In the genomic region with DNA sequence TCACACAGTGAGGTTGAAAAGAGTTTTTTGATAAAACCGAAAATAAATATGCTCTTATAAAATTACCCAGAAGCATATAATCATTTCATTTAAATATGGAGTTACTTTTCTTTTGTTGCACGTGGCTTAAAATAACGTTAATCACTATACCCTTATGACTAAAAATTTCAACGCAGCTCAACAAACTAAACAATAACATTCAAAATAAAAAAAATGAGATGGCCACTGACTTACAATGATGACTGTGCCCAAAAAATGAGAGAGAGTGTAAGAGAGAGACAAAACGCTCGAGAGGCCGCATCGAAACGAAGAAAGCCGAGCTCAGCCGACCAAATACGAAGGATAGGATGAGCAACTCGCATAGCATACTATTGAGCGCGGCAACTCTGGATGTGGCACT, we compare ENCODE assay signal across 5 fruit fly cellular contexts.
TF ChIP-seq lines count a peak whose summit lies in the region.

No protein-coding gene starts in this region.

- no peak for TF ChIP-seq CTCF in whole organism, embryonic (GFP tag; optimal IDR thresholded peaks at IDR 0.05; lab: Kevin White, UChicago)

TF ChIP-seq in whole organism, adult, 20 proteins besides CTCF, POLR2A, EP300 and RAD21:
- TF ChIP-seq kay (GFP tag; lab: Kevin White, UChicago; ENCODE audit: borderline replicate concordance) = peak; percentile 44
- no peak for TF ChIP-seq CG12768 (GFP tag; optimal IDR thresholded peaks at IDR 0.05; lab: Kevin White, UChicago)
- TF ChIP-seq CG33017 (tag; optimal IDR thresholded peaks at IDR 0.05; lab: Kevin White, UChicago) = no peak
- no peak for TF ChIP-seq Crg-1 (GFP tag; optimal IDR thresholded peaks at IDR 0.05; lab: Kevin White, UChicago)
- TF ChIP-seq Hr96 (GFP tag; optimal IDR thresholded peaks at IDR 0.05; lab: Kevin White, UChicago) = peak; percentile 50
- peak; percentile 34 for TF ChIP-seq CG7045 (GFP tag; optimal IDR thresholded peaks at IDR 0.05; lab: Kevin White, UChicago)
- TF ChIP-seq CG5204 (GFP tag; optimal IDR thresholded peaks at IDR 0.05; lab: Kevin White, UChicago) = peak; percentile 8
- TF ChIP-seq CG7101 (tag; optimal IDR thresholded peaks at IDR 0.05; lab: Kevin White, UChicago) = peak; percentile 44
- no peak for TF ChIP-seq CG14711 (tag; optimal IDR thresholded peaks at IDR 0.05; lab: Kevin White, UChicago)
- no peak for TF ChIP-seq cic (GFP tag; optimal IDR thresholded peaks at IDR 0.05; lab: Kevin White, UChicago)
- TF ChIP-seq Mnt (GFP tag; optimal IDR thresholded peaks at IDR 0.05; lab: Kevin White, UChicago) = peak; percentile 5
- TF ChIP-seq ovo (GFP tag; optimal IDR thresholded peaks at IDR 0.05; lab: Kevin White, UChicago) = no peak
- no peak for TF ChIP-seq Clk (GFP tag; optimal IDR thresholded peaks at IDR 0.05; lab: Kevin White, UChicago)
- no peak for TF ChIP-seq CG11617 (GFP tag; optimal IDR thresholded peaks at IDR 0.05; lab: Kevin White, UChicago)
- no peak for TF ChIP-seq CG1620 (GFP tag; optimal IDR thresholded peaks at IDR 0.05; lab: Kevin White, UChicago)
- no peak for TF ChIP-seq toe (GFP tag; optimal IDR thresholded peaks at IDR 0.05; lab: Kevin White, UChicago)
- TF ChIP-seq pad (GFP tag; optimal IDR thresholded peaks at IDR 0.05; lab: Kevin White, UChicago) = no peak
TF ChIP-seq in whole organism, adult: peak in this region for 6.

TF ChIP-seq in whole organism, embryonic, 481 proteins besides CTCF, POLR2A, EP300 and RAD21 (continues in another document):
- peak; percentile 38 for TF ChIP-seq CG4328 (GFP tag; optimal IDR thresholded peaks at IDR 0.05; lab: Kevin White, UChicago)
- peak; percentile 31 for TF ChIP-seq fd3F (GFP tag; optimal IDR thresholded peaks at IDR 0.05; lab: Kevin White, UChicago)
- peak; percentile 9 for TF ChIP-seq tap (tag; optimal IDR thresholded peaks at IDR 0.05; lab: Kevin White, UChicago)
- TF ChIP-seq CG3847 (GFP tag; IDR thresholded peaks at IDR 0.05; lab: Robert Waterston, UW) = peak; percentile 41
- TF ChIP-seq CG7556 (GFP tag; optimal IDR thresholded peaks at IDR 0.05; lab: Kevin White, UChicago) = peak; percentile 38
- peak; percentile 14 for TF ChIP-seq HHEX (GFP tag; optimal IDR thresholded peaks at IDR 0.05; lab: Kevin White, UChicago)
- no peak for TF ChIP-seq gfzf (GFP tag; optimal IDR thresholded peaks at IDR 0.05; lab: Kevin White, UChicago)
- peak; percentile 42 for TF ChIP-seq CG9817 (tag; optimal IDR thresholded peaks at IDR 0.05; lab: Kevin White, UChicago)
- no peak for TF ChIP-seq danr (GFP tag; IDR thresholded peaks at IDR 0.05; lab: Robert Waterston, UW)
- peak; percentile 2 for TF ChIP-seq CHES-1-like (GFP tag; optimal IDR thresholded peaks at IDR 0.05; lab: Kevin White, UChicago)
- no peak for TF ChIP-seq Optix (GFP tag; IDR thresholded peaks at IDR 0.05; lab: Robert Waterston, UW)
- 0 out of 2 replicates have a peak, but pooled peaks have one; percentile 12 for TF ChIP-seq CG32772 (GFP tag; IDR thresholded peaks at IDR 0.05; lab: Robert Waterston, UW)
- TF ChIP-seq CG1602 (GFP tag; optimal IDR thresholded peaks at IDR 0.05; lab: Kevin White, UChicago) = no peak
- TF ChIP-seq Sox102F (GFP tag; optimal IDR thresholded peaks at IDR 0.05; lab: Kevin White, UChicago) = peak; percentile 29
- no peak for TF ChIP-seq CG30431 (GFP tag; optimal IDR thresholded peaks at IDR 0.05; lab: Kevin White, UChicago)
- TF ChIP-seq fd96Cb (tag; optimal IDR thresholded peaks at IDR 0.05; lab: Kevin White, UChicago) = peak; percentile 14
- peak; percentile 10 for TF ChIP-seq CG8944 (GFP tag; optimal IDR thresholded peaks at IDR 0.05; lab: Kevin White, UChicago)
- peak; percentile 21 for TF ChIP-seq zfh2 (GFP tag; optimal IDR thresholded peaks at IDR 0.05; lab: Kevin White, UChicago)

TF ChIP-seq in whole organism, prepupa, 60 proteins besides CTCF, POLR2A, EP300 and RAD21 (continues in another document):
- TF ChIP-seq cyc (GFP tag; optimal IDR thresholded peaks at IDR 0.05; lab: Kevin White, UChicago) (no peak), Met (GFP tag; optimal IDR thresholded peaks at IDR 0.05; lab: Kevin White, UChicago) (peak; percentile 5), CG16779 (tag; optimal IDR thresholded peaks at IDR 0.05; lab: Kevin White, UChicago) (no peak), Hr4 (GFP tag; optimal IDR thresholded peaks at IDR 0.05; lab: Kevin White, UChicago) (no peak), CG10631 (GFP tag; optimal IDR thresholded peaks at IDR 0.05; lab: Kevin White, UChicago) (no peak), fd85E (GFP tag; optimal IDR thresholded peaks at IDR 0.05; lab: Kevin White, UChicago) (no peak), ss (GFP tag; optimal IDR thresholded peaks at IDR 0.05; lab: Kevin White, UChicago) (no peak), CG6808 (GFP tag; optimal IDR thresholded peaks at IDR 0.05; lab: Kevin White, UChicago) (no peak), CG6276 (GFP tag; optimal IDR thresholded peaks at IDR 0.05; lab: Kevin White, UChicago) (no peak), CG7368 (GFP tag; optimal IDR thresholded peaks at IDR 0.05; lab: Kevin White, UChicago) (no peak), CG4318 (GFP tag; optimal IDR thresholded peaks at IDR 0.05; lab: Kevin White, UChicago) (no peak), Lpt (GFP tag; optimal IDR thresholded peaks at IDR 0.05; lab: Kevin White, UChicago) (no peak), Gug (GFP tag; IDR thresholded peaks at IDR 0.05; lab: Robert Waterston, UW) (no peak), OdsH (GFP tag; optimal IDR thresholded peaks at IDR 0.05; lab: Kevin White, UChicago) (no peak), lz (GFP tag; optimal IDR thresholded peaks at IDR 0.05; lab: Kevin White, UChicago) (no peak), salr (GFP tag; optimal IDR thresholded peaks at IDR 0.05; lab: Kevin White, UChicago) (no peak), CG32006 (GFP tag; optimal IDR thresholded peaks at IDR 0.05; lab: Kevin White, UChicago) (no peak), CG8119 (GFP tag; IDR thresholded peaks at IDR 0.05; lab: Robert Waterston, UW) (no peak), CG11762 (GFP tag; optimal IDR thresholded peaks at IDR 0.05; lab: Kevin White, UChicago; ENCODE audit: insufficient read depth) (no peak)

TF ChIP-seq in whole organism, pupa, 21 proteins besides CTCF, POLR2A, EP300 and RAD21:
- TF ChIP-seq CG17806 (tag; optimal IDR thresholded peaks at IDR 0.05; lab: Kevin White, UChicago) = peak; percentile 9
- TF ChIP-seq Pif1A (GFP tag; optimal IDR thresholded peaks at IDR 0.05; lab: Kevin White, UChicago) = no peak
- peak; percentile 20 for TF ChIP-seq CG15710 (tag; optimal IDR thresholded peaks at IDR 0.05; lab: Kevin White, UChicago)
- TF ChIP-seq CG8159 (tag; optimal IDR thresholded peaks at IDR 0.05; lab: Kevin White, UChicago) = peak; percentile 18

TF ChIP-seq in whole organism, wandering third instar larva, 38 proteins besides CTCF, POLR2A, EP300 and RAD21:
- TF ChIP-seq Abd-B (GFP tag; optimal IDR thresholded peaks at IDR 0.05; lab: Kevin White, UChicago) = no peak
- TF ChIP-seq HLH106 (tag; optimal IDR thresholded peaks at IDR 0.05; lab: Kevin White, UChicago) = peak; percentile 26
- no peak for TF ChIP-seq fru (GFP tag; optimal IDR thresholded peaks at IDR 0.05; lab: Kevin White, UChicago)
- TF ChIP-seq woc (GFP tag; optimal IDR thresholded peaks at IDR 0.05; lab: Kevin White, UChicago) = peak; percentile 8
- TF ChIP-seq Mio (GFP tag; optimal IDR thresholded peaks at IDR 0.05; lab: Kevin White, UChicago) = no peak
- TF ChIP-seq dl (GFP tag; optimal IDR thresholded peaks at IDR 0.05; lab: Kevin White, UChicago; ENCODE audit: insufficient read depth in 1 of 2, partially characterized antibody in 2 of 2) = no peak
